Fruit fly (Drosophila melanogaster): ENCODE measurements around the gene frma.

DNA sequence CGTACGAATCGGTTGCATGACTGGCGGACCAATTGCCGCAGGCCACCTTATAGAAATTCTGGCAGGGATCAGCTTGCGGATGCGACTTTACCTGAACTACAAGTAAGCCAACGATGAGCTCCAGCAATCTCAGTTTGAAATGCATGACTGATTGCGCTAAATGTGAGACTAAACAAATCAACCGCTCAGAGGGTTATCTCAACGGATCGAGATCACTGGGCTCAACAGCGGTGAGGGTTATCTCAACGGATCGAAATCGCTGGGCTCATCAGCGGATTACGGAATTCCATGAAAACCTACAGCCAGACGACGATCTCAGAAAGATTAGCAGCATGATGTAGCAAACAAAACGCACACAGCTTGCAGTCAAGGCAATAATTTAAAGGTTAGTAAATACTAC, at the start of gene frma:
- TF ChIP-seq psq (GFP tag; optimal IDR thresholded peaks at IDR 0.05): no peak
- TF ChIP-seq Dfd (GFP tag; optimal IDR thresholded peaks at IDR 0.05): no peak
- no peak for TF ChIP-seq usp (GFP tag; optimal IDR thresholded peaks at IDR 0.05)
- TF ChIP-seq CG9705 (GFP tag; optimal IDR thresholded peaks at IDR 0.05): no peak
- no peak for TF ChIP-seq foxo (GFP tag; optimal IDR thresholded peaks at IDR 0.05)
- TF ChIP-seq Mio (GFP tag; optimal IDR thresholded peaks at IDR 0.05): no peak
- TF ChIP-seq OdsH (GFP tag; optimal IDR thresholded peaks at IDR 0.05): no peak
- TF ChIP-seq fru (GFP tag; optimal IDR thresholded peaks at IDR 0.05): no peak
- TF ChIP-seq N (GFP tag; optimal IDR thresholded peaks at IDR 0.05): no peak
- no peak for TF ChIP-seq Hr78 (GFP tag; optimal IDR thresholded peaks at IDR 0.05)
- TF ChIP-seq Sp1 (GFP tag; optimal IDR thresholded peaks at IDR 0.05): no peak
- TF ChIP-seq Rel (GFP tag; optimal IDR thresholded peaks at IDR 0.05): no peak
- TF ChIP-seq Rel (tag; optimal IDR thresholded peaks at IDR 0.05): no peak
- TF ChIP-seq HLH106 (tag; optimal IDR thresholded peaks at IDR 0.05): no peak
